Worm (Caenorhabditis elegans) whole organism, late embryonic: ENCODE data around the gene srxa-5.

Experiments used
- C38D4.7 ChIP-seq: fragments of 200-800 bp; sonication (Bioruptor generic); optimal IDR thresholded peaks from 2 replicates; lab custom pipeline; 2018; ENCODE audit warnings: mild to moderate bottlenecking, missing genetic modification characterization, moderate library complexity, missing compliant biosample characterization
- F13H6.1 ChIP-seq: sonication (generic microtip); optimal IDR thresholded peaks from 2 replicates; lab custom pipeline; 2016; ENCODE audit warnings: missing genetic modification characterization, missing compliant biosample characterization
- K02D7.2 ChIP-seq: sonication (generic microtip); optimal IDR thresholded peaks from 2 replicates; lab custom pipeline; 2017; ENCODE audit warnings: mild to moderate bottlenecking, missing genetic modification characterization, missing compliant biosample characterization
- T23F11.4 ChIP-seq: fragments of 200-800 bp; sonication (Bioruptor generic); optimal IDR thresholded peaks from 2 replicates; lab custom pipeline; 2018; ENCODE audit warnings: mild to moderate bottlenecking, missing genetic modification characterization, missing compliant biosample characterization
- Y22D7AL.16 ChIP-seq: sonication (generic microtip); optimal IDR thresholded peaks from 2 replicates; lab custom pipeline; 2016; ENCODE audit warnings: missing genetic modification characterization, missing compliant biosample characterization
- ahr-1 ChIP-seq: sonication (generic microtip); optimal IDR thresholded peaks from 2 replicates; lab custom pipeline; 2016; ENCODE audit warnings: missing genetic modification characterization, missing compliant biosample characterization
- ama-1 ChIP-seq: fragments of 150-350 bp; optimal IDR thresholded peaks from 2 replicates; lab custom pipeline; 2014
- ceh-14 ChIP-seq: sonication (generic microtip); optimal IDR thresholded peaks from 2 replicates; lab custom pipeline; 2016; ENCODE audit warnings: missing genotype, missing genetic modification characterization, missing compliant biosample characterization
- ceh-18 ChIP-seq: sonication (generic microtip); optimal IDR thresholded peaks from 2 replicates; lab custom pipeline; 2016; ENCODE audit warnings: missing genetic modification characterization, missing compliant biosample characterization
- ceh-24 ChIP-seq: sonication (generic microtip); optimal IDR thresholded peaks from 2 replicates; lab custom pipeline; 2016; ENCODE audit warnings: mild to moderate bottlenecking, missing genetic modification characterization, missing compliant biosample characterization
- ceh-30 ChIP-seq: fragments of 150-350 bp; optimal IDR thresholded peaks from 2 replicates; lab custom pipeline; 2014; ENCODE audit warnings: missing biosample characterization, missing genetic modification characterization
- ceh-31 ChIP-seq: sonication (generic microtip); optimal IDR thresholded peaks from 2 replicates; lab custom pipeline; 2016; ENCODE audit warnings: missing genetic modification characterization, missing compliant biosample characterization
- ceh-34 ChIP-seq: sonication (generic microtip); optimal IDR thresholded peaks from 2 replicates; lab custom pipeline; 2016; ENCODE audit warnings: mild to moderate bottlenecking, missing genetic modification characterization, missing compliant biosample characterization
- ceh-48 ChIP-seq: sonication (generic microtip); optimal IDR thresholded peaks from 2 replicates; lab custom pipeline; 2016; ENCODE audit warnings: missing genetic modification characterization, inconsistent platforms, missing compliant biosample characterization
- ceh-6 ChIP-seq: fragments of 200-800 bp; sonication (Bioruptor generic); optimal IDR thresholded peaks from 2 replicates; lab custom pipeline; 2018; ENCODE audit warnings: mild to moderate bottlenecking, missing genetic modification characterization, missing compliant biosample characterization
- ceh-9 ChIP-seq: sonication (generic microtip); optimal IDR thresholded peaks from 2 replicates; lab custom pipeline; 2016; ENCODE audit warnings: mild to moderate bottlenecking, missing genetic modification characterization, inconsistent platforms, missing compliant biosample characterization
- dmd-4 ChIP-seq: sonication (generic microtip); optimal IDR thresholded peaks from 2 replicates; lab custom pipeline; 2016; ENCODE audit warnings: borderline replicate concordance, missing genetic modification characterization, missing compliant biosample characterization
- dve-1 ChIP-seq: sonication (generic microtip); optimal IDR thresholded peaks from 2 replicates; lab custom pipeline; 2017; ENCODE audit warnings: antibody characterized with exemption, mild to moderate bottlenecking, missing genetic modification characterization, missing compliant biosample characterization
- elt-2 ChIP-seq: sonication (generic microtip); optimal IDR thresholded peaks from 2 replicates; lab custom pipeline; 2016; ENCODE audit warnings: missing genetic modification reagents, missing genetic modification characterization, missing compliant biosample characterization
- elt-4 ChIP-seq: sonication (generic microtip); optimal IDR thresholded peaks from 2 replicates; lab custom pipeline; 2016; ENCODE audit warnings: missing genetic modification characterization, missing compliant biosample characterization
- ets-4 ChIP-seq: sonication (generic microtip); optimal IDR thresholded peaks from 2 replicates; lab custom pipeline; 2016; ENCODE audit warnings: missing genetic modification characterization, missing compliant biosample characterization
- fkh-10 ChIP-seq: fragments of 150-350 bp; optimal IDR thresholded peaks from 2 replicates; lab custom pipeline; 2014; ENCODE audit warnings: missing biosample characterization, missing genetic modification reagents, missing genetic modification characterization
- fkh-6 ChIP-seq: sonication (generic microtip); optimal IDR thresholded peaks from 2 replicates; lab custom pipeline; 2016; ENCODE audit warnings: missing genetic modification characterization, missing compliant biosample characterization
- lin-11 ChIP-seq: fragments of 200-800 bp; sonication (Bioruptor generic); optimal IDR thresholded peaks from 2 replicates; lab custom pipeline; 2018; ENCODE audit warnings: mild to moderate bottlenecking, missing genetic modification characterization, missing compliant biosample characterization
- mec-3 ChIP-seq: sonication (generic microtip); optimal IDR thresholded peaks from 2 replicates; lab custom pipeline; 2016; ENCODE audit warnings: borderline replicate concordance, missing genetic modification characterization, missing compliant biosample characterization
- nfya-1 ChIP-seq: sonication (generic microtip); optimal IDR thresholded peaks from 2 replicates; lab custom pipeline; 2017; ENCODE audit warnings: missing genetic modification characterization, mild to moderate bottlenecking, missing compliant biosample characterization, antibody characterized with exemption, moderate library complexity
- odd-2 ChIP-seq: sonication (generic microtip); optimal IDR thresholded peaks from 2 replicates; lab custom pipeline; 2017; ENCODE audit warnings: antibody characterized with exemption, mild to moderate bottlenecking, missing genetic modification characterization, missing compliant biosample characterization
- pag-3 ChIP-seq: sonication (generic microtip); optimal IDR thresholded peaks from 2 replicates; lab custom pipeline; 2016; ENCODE audit warnings: missing compliant biosample characterization, missing genetic modification characterization, borderline replicate concordance
- pax-1 ChIP-seq: fragments of 150-350 bp; optimal IDR thresholded peaks from 2 replicates; lab custom pipeline; 2014; ENCODE audit warnings: missing biosample characterization, missing genetic modification characterization
- pqm-1 ChIP-seq: sonication (generic microtip); optimal IDR thresholded peaks from 2 replicates; lab custom pipeline; 2016; ENCODE audit warnings: missing genetic modification characterization, missing compliant biosample characterization
- pros-1 ChIP-seq: fragments of 150-350 bp; optimal IDR thresholded peaks from 2 replicates; lab custom pipeline; 2014; ENCODE audit warnings: missing biosample characterization, missing genetic modification reagents, missing genetic modification characterization
- ref-2 ChIP-seq: sonication (generic microtip); optimal IDR thresholded peaks from 2 replicates; lab custom pipeline; 2016; ENCODE audit warnings: missing genetic modification characterization, missing compliant biosample characterization
- sdc-2 ChIP-seq: sonication (generic microtip); optimal IDR thresholded peaks from 2 replicates; lab custom pipeline; 2016; ENCODE audit warnings: missing genotype, missing genetic modification characterization, missing compliant biosample characterization
- sox-2 ChIP-seq: fragments of 200-800 bp; sonication (Bioruptor generic); IDR thresholded peaks from 2 replicates; pipeline ENCODE4 v1.3.6; 2022; ENCODE audit warnings: missing genetic modification reagents, missing genetic modification characterization, missing compliant biosample characterization
- syd-9 ChIP-seq: sonication (generic microtip); optimal IDR thresholded peaks from 2 replicates; lab custom pipeline; 2016; ENCODE audit warnings: mild to moderate bottlenecking, missing genetic modification characterization, moderate library complexity, missing compliant biosample characterization
- tbx-2 ChIP-seq: sonication (generic microtip); optimal IDR thresholded peaks from 2 replicates; lab custom pipeline; 2016; ENCODE audit warnings: missing genetic modification characterization, missing compliant biosample characterization
- ttx-3 ChIP-seq: sonication (generic microtip); optimal IDR thresholded peaks from 2 replicates; lab custom pipeline; 2016; ENCODE audit warnings: missing genetic modification reagents, missing genetic modification characterization, missing compliant biosample characterization
- zip-5 ChIP-seq: sonication (generic microtip); optimal IDR thresholded peaks from 2 replicates; lab custom pipeline; 2016; ENCODE audit warnings: missing genetic modification characterization, missing compliant biosample characterization

The srxa-5 gene

DNA sequence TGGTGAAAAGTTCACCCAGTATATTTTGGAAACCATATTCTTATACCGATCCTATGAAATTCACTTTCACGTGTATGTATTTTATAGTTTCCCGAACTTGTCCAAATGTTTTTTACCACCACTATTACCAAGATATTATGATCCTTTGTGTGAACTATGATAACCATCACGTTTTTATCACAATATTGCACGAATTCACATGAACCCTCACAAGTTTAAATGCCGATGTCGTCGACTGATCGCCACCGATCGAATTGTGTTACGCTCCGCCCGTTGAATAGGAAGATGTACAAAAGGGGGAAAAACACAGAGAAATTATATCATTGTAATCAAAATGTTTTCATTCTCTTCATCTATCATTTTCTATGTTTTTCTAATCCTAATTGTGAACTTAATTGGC is 24.4 kb upstream of the srxa-5 start:
- TF ChIP-seq K02D7.2 = no peak
- no peak for TF ChIP-seq ets-4 (tag; lab: Kevin White, UChicago)
- no peak for TF ChIP-seq pag-3 (tag; lab: Kevin White, UChicago)
- TF ChIP-seq ceh-18 (tag; lab: Kevin White, UChicago) = no peak
- no peak for TF ChIP-seq tbx-2 (tag; lab: Kevin White, UChicago)
- TF ChIP-seq ref-2 (tag; lab: Kevin White, UChicago) = no peak
- TF ChIP-seq ceh-34 (tag; lab: Kevin White, UChicago) = no peak
- no peak for TF ChIP-seq ama-1 (lab: Kevin White, UChicago)
- no peak for TF ChIP-seq ceh-48 (tag; lab: Kevin White, UChicago)
- no peak for TF ChIP-seq ceh-9 (tag; lab: Kevin White, UChicago)
- no peak for TF ChIP-seq ceh-30 (tag; lab: Kevin White, UChicago)
- no peak for TF ChIP-seq elt-2 (tag; lab: Kevin White, UChicago)
- TF ChIP-seq pros-1 (tag; lab: Kevin White, UChicago) = no peak
- TF ChIP-seq lin-11 (tag; lab: Kevin White, UChicago) = no peak
- no peak for TF ChIP-seq syd-9 (tag; lab: Kevin White, UChicago)
- no peak for TF ChIP-seq sdc-2 (tag; lab: Kevin White, UChicago)
- no peak for TF ChIP-seq dmd-4 (tag; lab: Kevin White, UChicago)
- no peak for TF ChIP-seq pax-1 (tag; lab: Kevin White, UChicago)

DNA sequence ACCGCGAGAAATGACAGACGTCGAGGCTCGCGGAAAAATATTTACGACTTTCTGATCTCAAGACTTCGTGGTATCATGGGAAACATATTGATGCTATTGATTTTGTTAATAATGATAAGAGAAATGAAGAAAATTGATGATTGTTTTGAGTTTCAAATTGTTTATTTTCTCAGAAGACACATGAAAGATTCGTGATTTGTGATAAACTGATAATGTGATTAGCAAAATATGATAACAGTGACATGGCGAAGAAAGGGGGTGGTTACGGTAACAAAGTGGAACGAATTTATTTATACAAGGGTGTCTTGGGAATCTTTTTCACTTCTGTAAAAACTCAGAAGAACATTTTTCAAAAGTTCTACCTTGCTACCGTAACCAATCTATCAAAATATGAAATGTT is 23.4 kb upstream of the srxa-5 start:
- peak; percentile 63 for TF ChIP-seq elt-2 (tag; lab: Kevin White, UChicago)
- no peak for TF ChIP-seq elt-4
- no peak for TF ChIP-seq C38D4.7 (GFP tag; lab: Kevin White, UChicago)
- no peak for TF ChIP-seq ceh-18 (tag; lab: Kevin White, UChicago)

DNA sequence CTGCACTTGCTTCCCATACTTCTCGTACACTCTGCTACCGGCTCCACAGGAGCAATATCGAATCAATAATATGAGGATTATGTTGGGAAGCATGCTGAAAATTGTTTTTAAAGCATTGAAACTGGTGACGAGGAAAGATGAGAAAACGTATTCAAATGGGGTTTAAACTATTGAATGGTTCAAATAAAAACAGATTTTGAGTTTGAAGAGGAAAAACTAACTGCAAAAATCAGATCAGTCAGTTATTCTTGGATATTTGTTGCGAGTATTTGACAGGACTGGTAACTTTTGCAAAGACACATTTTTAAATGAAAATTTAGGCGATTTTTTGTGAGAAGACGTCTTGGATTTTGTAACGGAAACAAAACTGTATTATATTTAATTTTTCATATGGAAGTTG is 18.1 kb upstream of the srxa-5 start, which contains the start of gene acr-5:
Gene acr-5, minus strand, starts transcription at position 101 of the 400 bp plus-strand sequence.
- TF ChIP-seq mec-3 (tag; lab: Kevin White, UChicago) (no peak), lin-11 (tag; lab: Kevin White, UChicago) (no peak), ceh-24 (tag; lab: Kevin White, UChicago) (no peak), pag-3 (tag; lab: Kevin White, UChicago) (no peak), ceh-48 (tag; lab: Kevin White, UChicago) (no peak), zip-5 (tag; lab: Kevin White, UChicago) (no peak)

DNA sequence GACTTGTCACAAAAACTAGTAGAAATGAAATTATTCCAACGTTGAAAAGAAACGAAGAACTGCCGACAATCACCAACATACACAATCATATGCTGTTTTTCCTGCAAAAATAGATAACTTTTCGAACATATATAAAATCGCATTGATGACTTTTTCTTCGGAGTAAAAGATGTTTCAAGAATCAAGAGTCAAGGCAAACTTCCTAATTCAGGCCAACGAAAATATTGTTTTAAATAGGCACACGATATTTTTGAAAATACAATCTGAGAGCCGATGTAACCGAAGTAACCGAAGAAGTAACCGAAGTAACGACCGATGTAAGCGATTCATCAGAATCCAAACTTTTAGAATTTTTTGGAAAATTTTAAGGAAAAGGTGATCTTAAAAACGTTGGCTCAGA is 12.8 kb upstream of the srxa-5 start, which contains the start of gene C09E7.10:
Gene C09E7.10, minus strand, starts transcription at position 101 of the 400 bp plus-strand sequence.
- no peak for TF ChIP-seq nfya-1 (tag; lab: Kevin White, UChicago)
- TF ChIP-seq, all 69 proteins: peak for 0

DNA sequence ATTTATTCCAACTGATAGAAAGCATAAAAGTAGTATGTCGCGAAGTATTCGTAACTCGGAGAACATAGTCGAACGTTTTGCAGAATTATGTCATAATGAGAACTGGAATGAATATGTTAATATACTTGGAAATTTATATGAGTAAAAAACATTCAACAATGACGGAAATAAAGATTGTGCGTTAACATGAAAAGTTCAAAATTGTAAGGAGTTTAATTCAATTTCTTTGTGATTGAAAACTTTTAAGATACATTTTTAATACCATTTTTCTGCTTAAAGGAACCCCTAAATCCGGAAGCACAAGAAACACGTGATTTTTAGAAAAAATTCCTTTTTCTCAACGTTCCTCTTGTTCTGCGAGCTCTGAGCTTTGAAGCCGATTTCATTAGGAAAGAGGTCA is 7.2 kb upstream of the srxa-5 start, which contains the start of gene oig-1:
Gene oig-1, minus strand, starts transcription at position 101 of the 400 bp plus-strand sequence.
- TF ChIP-seq F13H6.1 (tag; lab: Kevin White, UChicago) (no peak), dve-1 (tag; lab: Kevin White, UChicago) (no peak), K02D7.2 (no peak), mec-3 (tag; lab: Kevin White, UChicago) (no peak), pax-1 (tag; lab: Kevin White, UChicago) (no peak), pqm-1 (no peak), ama-1 (lab: Kevin White, UChicago) (no peak), Y22D7AL.16 (tag; lab: Kevin White, UChicago) (no peak), ref-2 (tag; lab: Kevin White, UChicago) (no peak), ceh-34 (tag; lab: Kevin White, UChicago) (no peak), pros-1 (tag; lab: Kevin White, UChicago) (no peak), tbx-2 (tag; lab: Kevin White, UChicago) (no peak)

DNA sequence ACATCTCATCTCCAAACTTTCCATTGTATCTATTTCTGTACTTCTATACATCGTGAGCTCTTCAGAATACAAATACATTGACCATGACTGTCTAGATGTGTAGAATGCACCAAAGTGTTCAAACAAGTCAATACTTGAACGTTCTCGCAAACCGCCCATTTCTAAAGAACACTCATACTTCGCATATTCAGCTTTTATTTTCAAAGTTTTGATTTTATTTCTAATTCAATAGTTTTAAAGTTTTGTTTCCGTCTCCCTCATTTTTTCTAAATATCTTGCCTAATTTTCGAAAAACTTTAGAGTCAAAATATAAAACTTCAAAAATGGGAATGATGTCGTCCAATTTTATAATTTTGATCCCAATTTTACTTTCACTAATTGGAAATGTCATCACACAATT is 4.8 kb upstream of the srxa-5 start, which contains the start of gene pqn-10:
Gene pqn-10, plus strand, starts transcription at position 301 of the 400 bp plus-strand sequence.
- TF ChIP-seq ahr-1 (tag; lab: Kevin White, UChicago) (no peak), ama-1 (lab: Kevin White, UChicago) (no peak), ceh-14 (tag; lab: Kevin White, UChicago) (no peak), fkh-6 (tag; lab: Kevin White, UChicago) (no peak), elt-4 (no peak), dve-1 (tag; lab: Kevin White, UChicago) (no peak), odd-2 (no peak), ceh-6 (GFP tag; lab: Kevin White, UChicago) (no peak), sox-2 (no peak), syd-9 (tag; lab: Kevin White, UChicago) (no peak), ceh-48 (tag; lab: Kevin White, UChicago) (no peak), T23F11.4 (GFP tag; lab: Kevin White, UChicago) (no peak), ttx-3 (no peak), ceh-34 (tag; lab: Kevin White, UChicago) (no peak), ceh-18 (tag; lab: Kevin White, UChicago) (no peak), nfya-1 (tag; lab: Kevin White, UChicago) (no peak), ceh-31 (tag; lab: Kevin White, UChicago) (no peak), ceh-24 (tag; lab: Kevin White, UChicago) (no peak), fkh-10 (GFP tag; lab: Kevin White, UChicago) (no peak)
